Worm (Caenorhabditis elegans) whole organism, L4/young adult: ENCODE measurements around the gene msp-81.
"Not testable (repeated sequence)": the region's sequence is repeated elsewhere in the genome, so short reads cannot be mapped to it uniquely, and the experiment has no call there.

ENCODE experiments used
- W03F9.2 ChIP-seq: fragments of 150-350 bp; optimal IDR thresholded peaks from 2 replicates; lab custom pipeline; 2014; ENCODE audit warnings: missing biosample characterization, missing genetic modification characterization
- dao-5 ChIP-seq: sonication (generic microtip); optimal IDR thresholded peaks from 2 replicates; lab custom pipeline; 2016; ENCODE audit warnings: missing genotype, missing genetic modification characterization, moderate library complexity, missing compliant biosample characterization
- him-1 ChIP-seq: sonication (generic microtip); optimal IDR thresholded peaks from 2 replicates; lab custom pipeline; 2016; ENCODE audit warnings: missing genotype, missing genetic modification reagents, missing genetic modification characterization, missing compliant biosample characterization

The msp-81 gene

ce11 chrIV:9857952-9858488 is 21.8 kb upstream of the msp-81 start, which contains the start of gene npp-1:
Gene npp-1, plus strand, starts transcription at chrIV:9858488.
- TF ChIP-seq W03F9.2 (tag; lab: Kevin White, UChicago) = peak; percentile 75
- TF ChIP-seq him-1 = no peak
- TF ChIP-seq dao-5 (tag; lab: Kevin White, UChicago) = no peak

ce11 chrIV:9855712-9856111 is 19.5 kb upstream of the msp-81 start, which contains the start of gene K07F5.12:
Gene K07F5.12, plus strand, starts transcription at chrIV:9856012.
- no peak for TF ChIP-seq him-1
- no peak for TF ChIP-seq W03F9.2 (tag; lab: Kevin White, UChicago)
- no peak for TF ChIP-seq dao-5 (tag; lab: Kevin White, UChicago)

ce11 chrIV:9854952-9855351 is 18.7 kb upstream of the msp-81 start:
- TF ChIP-seq dao-5 (tag; lab: Kevin White, UChicago) = no peak
- TF ChIP-seq W03F9.2 (tag; lab: Kevin White, UChicago) = no peak
- TF ChIP-seq him-1 = no peak

- TF ChIP-seq W03F9.2 (tag; lab: Kevin White, UChicago) = no peak
- TF ChIP-seq dao-5 (tag; lab: Kevin White, UChicago) = no peak
These were observed 16.7 kb upstream of the msp-81 start for ce11 chrIV:9852818-9853466.

ce11 chrIV:9852250-9852649 is 16.0 kb upstream of the msp-81 start, which contains the start of gene ssq-1:
Gene ssq-1, plus strand, starts transcription at chrIV:9852550.
- TF ChIP-seq W03F9.2 (tag; lab: Kevin White, UChicago) (no peak), him-1 (no peak), dao-5 (tag; lab: Kevin White, UChicago) (no peak)

- no peak for TF ChIP-seq W03F9.2 (tag; lab: Kevin White, UChicago)
- TF ChIP-seq him-1 = no peak
- no peak for TF ChIP-seq dao-5 (tag; lab: Kevin White, UChicago)
These were observed 14.7 kb upstream of the msp-81 start, which contains the start of gene ssp-10 for ce11 chrIV:9850931-9851330. Gene ssp-10, minus strand, starts transcription at chrIV:9851031.

- no peak for TF ChIP-seq W03F9.2 (tag; lab: Kevin White, UChicago)
- TF ChIP-seq him-1 = no peak
- no peak for TF ChIP-seq dao-5 (tag; lab: Kevin White, UChicago)
These were observed 13.4 kb upstream of the msp-81 start, which contains the start of gene K07F5.8 for ce11 chrIV:9849624-9850023. Gene K07F5.8, minus strand, starts transcription at chrIV:9849724.

ce11 chrIV:9848075-9848474 is 11.9 kb upstream of the msp-81 start, which contains the start of gene K07F5.7:
Gene K07F5.7, minus strand, starts transcription at chrIV:9848175.
- TF ChIP-seq him-1 (no peak), dao-5 (tag; lab: Kevin White, UChicago) (no peak), W03F9.2 (tag; lab: Kevin White, UChicago) (no peak)

ce11 chrIV:9846574-9846973 is 10.4 kb upstream of the msp-81 start, which contains the start of gene K07F5.6:
Gene K07F5.6, minus strand, starts transcription at chrIV:9846674.
- TF ChIP-seq dao-5 (tag; lab: Kevin White, UChicago) (no peak), him-1 (no peak), W03F9.2 (tag; lab: Kevin White, UChicago) (no peak)

ce11 chrIV:9843760-9844159 is 7.5 kb upstream of the msp-81 start, which contains the start of gene nspd-2:
Gene nspd-2, plus strand, starts transcription at chrIV:9844060.
- TF ChIP-seq W03F9.2 (tag; lab: Kevin White, UChicago) (no peak), him-1 (no peak), dao-5 (tag; lab: Kevin White, UChicago) (no peak)

ce11 chrIV:9842071-9842470 is 5.9 kb upstream of the msp-81 start, which contains the start of gene K07F5.17:
Gene K07F5.17, plus strand, starts transcription at chrIV:9842371.
- no peak for TF ChIP-seq W03F9.2 (tag; lab: Kevin White, UChicago)
- TF ChIP-seq him-1 = no peak
- no peak for TF ChIP-seq dao-5 (tag; lab: Kevin White, UChicago)

ce11 chrIV:9840984-9841590 is 4.9 kb upstream of the msp-81 start, which contains the start of the genes kin-24 and msp-56:
Gene kin-24, minus strand, starts transcription at chrIV:9841084.
Gene msp-56, plus strand, starts transcription at chrIV:9841540.
- no peak for TF ChIP-seq him-1
- no peak for TF ChIP-seq dao-5 (tag; lab: Kevin White, UChicago)
- TF ChIP-seq W03F9.2 (tag; lab: Kevin White, UChicago) = no peak

- TF ChIP-seq W03F9.2 (tag; lab: Kevin White, UChicago); dao-5 (tag; lab: Kevin White, UChicago); him-1: not testable (repeated sequence)
These were observed 1.1 kb upstream of the msp-81 start, which contains the start of gene msp-10 for ce11 chrIV:9837349-9837748. Gene msp-10, plus strand, starts transcription at chrIV:9837649.
